Worm (Caenorhabditis elegans): ENCODE results near the gene C09G12.17.

- TF ChIP-seq lin-13 (tag; optimal IDR thresholded peaks at IDR 0.05) (no peak), nhr-28 (tag; optimal IDR thresholded peaks at IDR 0.05) (no peak), elt-3 (tag; optimal IDR thresholded peaks at IDR 0.05) (no peak), ztf-11 (tag; optimal IDR thresholded peaks at IDR 0.05) (no peak)
Observed at ce11 chrIV:3501981-3502736, 5.9 kb upstream of the C09G12.17 start.

Measured in whole organism, mixed stage, embryonic.